Fruit fly (Drosophila melanogaster) whole organism, prepupa: ENCODE data around the gene Snoo.

Experiments used
- Ets21C ChIP-seq: fragments of 200-800 bp; sonication (Bioruptor generic); optimal IDR thresholded peaks from 3 replicates; lab custom pipeline; 2016; ENCODE audit warnings: missing biosample characterization, missing genetic modification characterization
- Hr38 ChIP-seq: sonication (Bioruptor generic); optimal IDR thresholded peaks from 2 replicates; lab custom pipeline; 2016; ENCODE audit warnings: missing biosample characterization, missing genetic modification characterization
- Hr39 ChIP-seq: fragments of 200-800 bp; sonication (Bioruptor generic); optimal IDR thresholded peaks from 2 replicates; lab custom pipeline; 2016; ENCODE audit warnings: missing biosample characterization, missing genetic modification characterization
- svp ChIP-seq: fragments of 200-800 bp; sonication (Bioruptor generic); peaks from one replicate; lab custom pipeline; 2016; ENCODE audit warnings: missing biosample characterization, missing genetic modification characterization

DNA sequence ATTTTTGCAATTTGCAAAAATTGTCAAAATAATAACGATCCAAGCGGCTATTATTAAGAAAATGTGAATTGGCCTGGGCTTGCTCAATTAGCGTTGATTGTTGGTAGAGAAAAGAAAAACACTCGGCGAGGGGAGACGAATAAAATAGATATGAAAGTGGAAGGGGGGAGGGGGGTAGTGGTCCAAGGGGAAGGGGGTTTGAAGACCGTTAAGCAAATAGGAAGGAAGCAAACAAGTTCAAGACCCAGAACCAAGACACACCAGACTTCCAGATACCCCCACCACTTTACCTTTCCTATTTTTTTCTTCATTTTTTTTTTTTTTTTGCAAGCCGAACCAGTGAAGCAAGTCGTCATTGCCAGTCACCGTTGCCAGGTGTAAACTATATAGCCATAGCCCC, 14.7 kb downstream of the Snoo start:
- TF ChIP-seq Hr39 (GFP tag; lab: Kevin White, UChicago) (no peak), Ets21C (GFP tag; lab: Kevin White, UChicago) (no peak), Hr38 (GFP tag; lab: Kevin White, UChicago) (no peak), svp (no peak)
